Fruit fly (Drosophila melanogaster) whole organism, embryonic: Measurements from ENCODE around the gene Dsor1.

Experiments used
- Antp ChIP-seq: fragments of 200-800 bp; sonication (Bioruptor generic); optimal IDR thresholded peaks from 3 replicates; lab custom pipeline; 2016; ENCODE audit warnings: missing biosample characterization, missing genetic modification characterization
- Awh ChIP-seq: fragments of 200-800 bp; sonication (Bioruptor generic); IDR thresholded peaks from 2 replicates; pipeline ENCODE4, ENCODE4 v1.3.6; 2022; ENCODE audit warnings: missing biosample characterization, missing genetic modification characterization
- CG10431 ChIP-seq: fragments of 200-800 bp; sonication (Bioruptor generic); optimal IDR thresholded peaks from 3 replicates; lab custom pipeline; 2018; ENCODE audit warnings: missing biosample characterization, mild to moderate bottlenecking, missing genetic modification characterization
- CG10959 ChIP-seq: fragments of 200-800 bp; sonication (Bioruptor generic); IDR thresholded peaks from 2 replicates; pipeline ENCODE4 v1.3.6; 2022; ENCODE audit warnings: missing biosample characterization, missing genetic modification characterization
- CG15514 ChIP-seq: fragments of 200-800 bp; sonication (Bioruptor generic); optimal IDR thresholded peaks from 3 replicates; lab custom pipeline; 2017; ENCODE audit warnings: missing biosample characterization, missing genetic modification characterization, mild to moderate bottlenecking, moderate library complexity, missing genetic modification reagents
- CG17361 ChIP-seq: fragments of 200-800 bp; sonication (Bioruptor generic); IDR thresholded peaks from 3 replicates; pipeline ENCODE4 v1.3.6; 2022; ENCODE audit warnings: missing biosample characterization, missing genetic modification characterization
- CG2712 ChIP-seq: fragments of 200-800 bp; optimal IDR thresholded peaks from 3 replicates; lab custom pipeline; 2019; ENCODE audit warnings: missing biosample characterization, mild to moderate bottlenecking, missing genetic modification characterization, moderate library complexity
- CG31224 ChIP-seq: fragments of 200-800 bp; sonication (Bioruptor generic); IDR thresholded peaks from 2 replicates; pipeline ENCODE4 v1.3.6; 2022; ENCODE audit warnings: missing biosample characterization, missing genetic modification characterization
- CG33557 ChIP-seq: fragments of 200-800 bp; sonication (Bioruptor generic); optimal IDR thresholded peaks from 2 replicates; lab custom pipeline; 2019; ENCODE audit warnings: missing biosample characterization, mild to moderate bottlenecking, missing genetic modification characterization, moderate library complexity
- CG3407 ChIP-seq: fragments of 200-800 bp; sonication (Bioruptor generic); optimal IDR thresholded peaks from 2 replicates; lab custom pipeline; 2018; ENCODE audit warnings: missing biosample characterization, mild to moderate bottlenecking, missing genetic modification characterization
- CG3726 ChIP-seq: fragments of 200-800 bp; sonication (Bioruptor generic); IDR thresholded peaks from 3 replicates; pipeline ENCODE4, ENCODE4 v1.3.6; 2022; ENCODE audit warnings: missing biosample characterization, missing genetic modification characterization
- CG4360 ChIP-seq: fragments of 200-800 bp; sonication (Bioruptor generic); IDR thresholded peaks from 2 replicates; pipeline ENCODE4 v1.3.6; 2022; ENCODE audit warnings: missing biosample characterization, missing genetic modification characterization
- CG43689 ChIP-seq: fragments of 200-800 bp; sonication (Bioruptor generic); IDR thresholded peaks from 2 replicates; pipeline ENCODE4 v1.3.6; 2022; ENCODE audit warnings: missing biosample characterization, missing genetic modification characterization
- CG6791 ChIP-seq: fragments of 200-800 bp; sonication (Bioruptor generic); IDR thresholded peaks from 3 replicates; pipeline ENCODE4 v1.3.6; 2022; ENCODE audit warnings: missing biosample characterization, missing genetic modification characterization; ENCODE audit not compliant: partially characterized antibody
- CG8089 ChIP-seq: fragments of 200-800 bp; sonication (Bioruptor generic); optimal IDR thresholded peaks from 3 replicates; lab custom pipeline; 2016; ENCODE audit warnings: missing biosample characterization, missing genetic modification characterization
- CG9215 ChIP-seq: fragments of 200-800 bp; sonication (Bioruptor generic); IDR thresholded peaks from 2 replicates; pipeline ENCODE4 v1.3.6; 2022; ENCODE audit warnings: missing biosample characterization, missing genetic modification characterization
- CG9437 ChIP-seq: fragments of 200-800 bp; sonication (Bioruptor generic); optimal IDR thresholded peaks from 2 replicates; lab custom pipeline; 2018; ENCODE audit warnings: missing biosample characterization, mild to moderate bottlenecking, missing genetic modification characterization
- CG9727 ChIP-seq: fragments of 200-800 bp; sonication (Bioruptor generic); optimal IDR thresholded peaks from 3 replicates; lab custom pipeline; 2017; ENCODE audit warnings: missing biosample characterization, mild to moderate bottlenecking, missing genetic modification characterization
- CG9797 ChIP-seq: fragments of 200-800 bp; sonication (Bioruptor generic); optimal IDR thresholded peaks from 3 replicates; lab custom pipeline; 2018; ENCODE audit warnings: missing biosample characterization, mild to moderate bottlenecking, missing genetic modification characterization
- CG9876 ChIP-seq: fragments of 200-800 bp; sonication (Bioruptor generic); optimal IDR thresholded peaks from 2 replicates; lab custom pipeline; 2016; ENCODE audit warnings: missing biosample characterization, missing genetic modification characterization
- CHES-1-like ChIP-seq: fragments of 200-800 bp; sonication (Bioruptor generic); optimal IDR thresholded peaks from 2 replicates; lab custom pipeline; 2016; ENCODE audit warnings: missing biosample characterization, missing genetic modification characterization
- CoRest ChIP-seq: fragments of 200-800 bp; sonication (Bioruptor generic); optimal IDR thresholded peaks from 3 replicates; lab custom pipeline; 2018; ENCODE audit warnings: missing biosample characterization, mild to moderate bottlenecking, missing genetic modification characterization, moderate library complexity
- Dbx ChIP-seq: fragments of 200-800 bp; sonication (Bioruptor generic); IDR thresholded peaks from 3 replicates; pipeline ENCODE4 v1.3.6; 2022; ENCODE audit warnings: missing biosample characterization, missing genetic modification characterization
- Eip74EF ChIP-seq, 2 experiments: fragments of 200-800 bp in 1 of 2; fragments of >200 bp in 1 of 2; sonication (Bioruptor generic) in 1 of 2; optimal IDR thresholded peaks; 2 replicates each; lab custom pipeline; 2017 to 2019; ENCODE audit warnings: missing biosample characterization in 2 of 2, missing genetic modification characterization in 2 of 2, mild to moderate bottlenecking in 1 of 2, moderate library complexity in 1 of 2
- HHEX ChIP-seq: fragments of 200-800 bp; sonication (Bioruptor generic); optimal IDR thresholded peaks from 3 replicates; lab custom pipeline; 2017; ENCODE audit warnings: missing biosample characterization, mild to moderate bottlenecking, missing genetic modification characterization, missing genetic modification reagents
- HLHmδ ChIP-seq: fragments of 200-800 bp; sonication (Bioruptor generic); optimal IDR thresholded peaks from 2 replicates; lab custom pipeline; 2018; ENCODE audit warnings: missing biosample characterization, mild to moderate bottlenecking, missing genetic modification characterization, moderate library complexity
- Hand ChIP-seq: fragments of 200-800 bp; sonication (Bioruptor generic); optimal IDR thresholded peaks from 2 replicates; lab custom pipeline; 2017; ENCODE audit warnings: mild to moderate bottlenecking, missing biosample characterization, missing genetic modification reagents, missing genetic modification characterization
- MBD-R2 ChIP-seq: fragments of 200-800 bp; sonication (Bioruptor generic); IDR thresholded peaks from 2 replicates; pipeline ENCODE4 v1.3.6; 2022; ENCODE audit warnings: missing biosample characterization, missing genetic modification characterization
- Med ChIP-seq: fragments of 200-800 bp; sonication (Bioruptor generic); peaks from one replicate; lab custom pipeline; 2016; ENCODE audit warnings: missing biosample characterization, missing genetic modification characterization, mild to moderate bottlenecking, inconsistent platforms, moderate library complexity
- NFAT ChIP-seq: fragments of 200-800 bp; sonication (Bioruptor generic); IDR thresholded peaks from 2 replicates; pipeline ENCODE4 v1.3.6; 2022; ENCODE audit warnings: missing biosample characterization, missing genetic modification characterization
- Nf-YA ChIP-seq: fragments of 200-800 bp; sonication (Bioruptor generic); IDR thresholded peaks from 2 replicates; pipeline ENCODE4 v1.3.6; 2022; ENCODE audit warnings: missing biosample characterization, missing genetic modification characterization
- Ravus ChIP-seq: fragments of 200-800 bp; sonication (Bioruptor generic); IDR thresholded peaks from 2 replicates; pipeline ENCODE4 v1.3.6; 2022; ENCODE audit warnings: missing biosample characterization, missing genetic modification characterization
- Sin3A ChIP-seq: fragments of >200 bp; optimal IDR thresholded peaks from 2 replicates; lab custom pipeline; 2018
- Sry-β ChIP-seq: fragments of 200-800 bp; sonication (Bioruptor generic); optimal IDR thresholded peaks from 2 replicates; lab custom pipeline; 2018; ENCODE audit warnings: missing biosample characterization, mild to moderate bottlenecking, missing genetic modification characterization, moderate library complexity
- Taf1 ChIP-seq: fragments of 200-800 bp; sonication (Bioruptor generic); IDR thresholded peaks from 2 replicates; pipeline ENCODE4 v1.3.6; 2022; ENCODE audit warnings: missing biosample characterization, missing genetic modification characterization
- YL-1 ChIP-seq: fragments of 200-800 bp; sonication (Bioruptor generic); optimal IDR thresholded peaks from 3 replicates; lab custom pipeline; 2017; ENCODE audit warnings: missing biosample characterization, mild to moderate bottlenecking, missing genetic modification characterization
- ap ChIP-seq: fragments of 200-800 bp; sonication (Bioruptor generic); IDR thresholded peaks from 2 replicates; pipeline ENCODE4 v1.3.6; 2022; ENCODE audit warnings: missing biosample characterization, missing genetic modification characterization
- btn ChIP-seq: fragments of 200-800 bp; sonication (Bioruptor generic); optimal IDR thresholded peaks from 2 replicates; lab custom pipeline; 2016; ENCODE audit warnings: missing biosample characterization, missing genetic modification characterization
- crol ChIP-seq: fragments of 200-800 bp; sonication (Bioruptor generic); IDR thresholded peaks from 2 replicates; pipeline ENCODE4 v1.3.6; 2022; ENCODE audit warnings: missing biosample characterization, missing genetic modification characterization
- disco-r ChIP-seq: fragments of 200-800 bp; sonication (Bioruptor generic); optimal IDR thresholded peaks from 2 replicates; lab custom pipeline; 2016; ENCODE audit warnings: missing biosample characterization, missing genetic modification characterization
- dpn ChIP-seq, 2 experiments: fragments of 200-800 bp; sonication (Bioruptor generic); optimal IDR thresholded peaks; 3 replicates each; lab custom pipeline; 2016; ENCODE audit warnings: missing biosample characterization in 2 of 2, missing genetic modification characterization in 2 of 2
- en ChIP-seq: fragments of 200-800 bp; sonication (Bioruptor generic); optimal IDR thresholded peaks from 2 replicates; lab custom pipeline; 2016; ENCODE audit warnings: missing biosample characterization, missing genetic modification characterization
- fd102C ChIP-seq: fragments of 200-800 bp; sonication (Bioruptor generic); optimal IDR thresholded peaks from 2 replicates; lab custom pipeline; 2018; ENCODE audit warnings: missing biosample characterization, mild to moderate bottlenecking, missing genetic modification characterization, moderate library complexity
- fd96Cb ChIP-seq: fragments of 200-800 bp; sonication (Bioruptor generic); optimal IDR thresholded peaks from 2 replicates; lab custom pipeline; 2018; ENCODE audit warnings: missing biosample characterization, mild to moderate bottlenecking, missing genetic modification characterization, moderate library complexity
- gro ChIP-seq: fragments of 200-800 bp; sonication (Bioruptor generic); optimal IDR thresholded peaks from 2 replicates; lab custom pipeline; 2016; ENCODE audit warnings: missing biosample characterization, missing genetic modification characterization
- hb ChIP-seq: fragments of 200-800 bp; sonication (Bioruptor generic); IDR thresholded peaks from 3 replicates; pipeline ENCODE4 v1.3.6; 2022; ENCODE audit warnings: missing biosample characterization, missing genetic modification characterization; ENCODE audit not compliant: partially characterized antibody
- oc ChIP-seq: fragments of 200-800 bp; sonication (Bioruptor generic); optimal IDR thresholded peaks from 2 replicates; lab custom pipeline; 2018; ENCODE audit warnings: missing biosample characterization, mild to moderate bottlenecking, missing genetic modification characterization, moderate library complexity
- ro ChIP-seq: fragments of 200-800 bp; sonication (Bioruptor generic); IDR thresholded peaks from 2 replicates; pipeline ENCODE4 v1.3.6; 2022; ENCODE audit warnings: missing biosample characterization, missing genetic modification characterization
- slp2 ChIP-seq: fragments of 200-800 bp; sonication (Bioruptor generic); optimal IDR thresholded peaks from 2 replicates; lab custom pipeline; 2016; ENCODE audit warnings: missing biosample characterization, missing genetic modification characterization
- wdn ChIP-seq: fragments of 200-800 bp; sonication (Bioruptor generic); IDR thresholded peaks from 2 replicates; pipeline ENCODE4 v1.3.6; 2022; ENCODE audit warnings: missing biosample characterization, missing genetic modification characterization
- yki ChIP-seq: fragments of >200 bp; optimal IDR thresholded peaks from 3 replicates; lab custom pipeline; 2018
- z ChIP-seq: fragments of 200-800 bp; sonication (Bioruptor generic); IDR thresholded peaks from 3 replicates; pipeline ENCODE4 v1.3.6; 2022; ENCODE audit warnings: missing biosample characterization, missing genetic modification characterization

Dsor1 gene

DNA sequence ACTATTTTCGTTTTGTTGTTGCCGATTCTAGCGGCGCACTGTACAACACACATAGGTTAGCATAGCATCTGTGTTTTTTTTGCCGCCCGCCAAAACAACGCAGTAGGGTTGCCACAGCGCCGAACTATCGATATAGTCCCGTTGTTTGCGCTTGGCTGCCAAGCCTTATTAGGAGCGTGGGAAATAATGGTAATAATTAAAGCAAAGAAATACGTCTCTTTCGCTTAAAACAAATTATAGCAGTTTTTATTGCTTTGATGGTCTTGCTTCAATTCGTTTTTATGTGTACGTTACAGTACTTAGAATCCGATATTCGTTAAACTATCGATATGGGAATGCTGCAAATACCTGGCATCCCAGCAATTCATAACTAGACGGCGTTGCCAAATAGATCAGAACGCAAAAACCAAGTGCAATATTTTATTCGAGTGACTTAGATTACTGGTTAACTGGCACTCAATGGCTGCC lies 3.7 kb upstream of the Dsor1 start, which contains the start of the genes mxc and Larp7 (continued):
- TF ChIP-seq Eip74EF (GFP tag; optimal IDR thresholded peaks at IDR 0.05; lab: Kevin White, UChicago): no peak
- peak; percentile 44 for TF ChIP-seq CG9437 (GFP tag; lab: Kevin White, UChicago)
- TF ChIP-seq CG9727 (GFP tag; lab: Kevin White, UChicago): peak; percentile 61
- TF ChIP-seq HHEX (GFP tag; lab: Kevin White, UChicago): no peak
- TF ChIP-seq CG9797 (GFP tag; lab: Kevin White, UChicago): peak; percentile 53
- no peak for TF ChIP-seq ap (GFP tag; lab: Robert Waterston, UW)
- 0 out of 2 replicates have a peak, but pooled peaks have one; percentile 28 for TF ChIP-seq Taf1
- TF ChIP-seq crol (GFP tag; lab: Robert Waterston, UW): no peak
- TF ChIP-seq HLHmδ (GFP tag; lab: Kevin White, UChicago): no peak
- TF ChIP-seq CG9876: peak; percentile 39
- TF ChIP-seq Med (GFP tag; lab: Kevin White, UChicago): peak; percentile 93
- peak; percentile 26 for TF ChIP-seq YL-1 (GFP tag; lab: Kevin White, UChicago)
- TF ChIP-seq yki (lab: Kevin White, UChicago): no peak
- no peak; the same call in 1 of the 3 replicates for TF ChIP-seq CG17361 (GFP tag; lab: Robert Waterston, UW)
- no peak for TF ChIP-seq disco-r (GFP tag; lab: Kevin White, UChicago)
- TF ChIP-seq fd96Cb: peak; percentile 3
- TF ChIP-seq CHES-1-like (GFP tag; lab: Kevin White, UChicago): peak; percentile 78
- TF ChIP-seq CG31224 (GFP tag; lab: Robert Waterston, UW): 0 out of 2 replicates have a peak, but pooled peaks have one; percentile 26
- peak; percentile 6 for TF ChIP-seq fd102C (GFP tag; lab: Kevin White, UChicago)
- TF ChIP-seq CG2712 (tag; lab: Kevin White, UChicago): peak; percentile 64
- no peak for TF ChIP-seq Ravus (GFP tag; lab: Robert Waterston, UW)
- no peak for TF ChIP-seq CG15514 (GFP tag; lab: Kevin White, UChicago)
- peak; percentile 79 for TF ChIP-seq CoRest (tag; lab: Kevin White, UChicago)
- peak; percentile 88 for TF ChIP-seq hb (GFP tag; lab: Robert Waterston, UW)
- TF ChIP-seq btn (GFP tag; lab: Kevin White, UChicago): no peak
- TF ChIP-seq CG43689 (GFP tag; lab: Robert Waterston, UW): no peak
- TF ChIP-seq MBD-R2: peak; percentile 80
- TF ChIP-seq CG6791 (GFP tag; lab: Robert Waterston, UW): peak; percentile 70; the same call in 2 of the 3 replicates
- TF ChIP-seq CG33557 (GFP tag; lab: Kevin White, UChicago): peak; percentile 58
- peak; percentile 81 for TF ChIP-seq gro

DNA sequence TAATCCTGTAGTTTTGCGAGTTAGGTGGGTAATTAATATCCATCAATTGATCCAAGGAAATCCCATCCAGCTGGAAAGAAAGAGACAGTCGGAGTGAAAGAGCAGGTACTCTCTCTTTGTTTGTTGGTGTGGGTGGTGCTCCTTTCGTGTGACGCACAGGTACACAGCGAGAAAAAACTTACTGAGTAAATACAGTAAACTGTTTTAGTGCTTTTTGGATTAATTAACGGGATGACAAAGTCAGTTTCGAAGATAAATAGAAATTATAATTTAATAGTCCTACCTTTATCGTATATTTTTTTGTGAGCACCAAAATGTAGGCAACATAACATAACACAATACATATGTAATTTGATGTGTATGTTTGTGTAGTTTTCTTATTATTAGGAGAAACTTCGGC lies 898 bp downstream of the Dsor1 start:
- TF ChIP-seq oc (tag; lab: Kevin White, UChicago) (no peak), Dbx (GFP tag; lab: Robert Waterston, UW) (no peak), Sin3A (lab: Kevin White, UChicago) (no peak), CG6791 (GFP tag; lab: Robert Waterston, UW) (no peak), btn (GFP tag; lab: Kevin White, UChicago) (no peak), CG10959 (no peak), CG3407 (GFP tag; lab: Kevin White, UChicago) (no peak), dpn (GFP tag; optimal IDR thresholded peaks at IDR 0.05; lab: Kevin White, UChicago) (no peak), NFAT (GFP tag; lab: Robert Waterston, UW) (no peak), CG10431 (no peak), CG4360 (GFP tag; lab: Robert Waterston, UW) (no peak), en (GFP tag; lab: Kevin White, UChicago) (no peak), Awh (no peak), Nf-YA (GFP tag; lab: Robert Waterston, UW) (no peak), ro (GFP tag; lab: Robert Waterston, UW) (no peak), Sry-β (GFP tag; lab: Kevin White, UChicago) (no peak), CG3726 (no peak), CG8089 (GFP tag; lab: Kevin White, UChicago) (no peak), z (no peak), wdn (GFP tag; lab: Robert Waterston, UW) (no peak), slp2 (GFP tag; lab: Kevin White, UChicago) (no peak), CG9215 (no peak), Hand (GFP tag; lab: Kevin White, UChicago) (no peak), Antp (no peak)
